Fruit fly (Drosophila melanogaster): Measurements from ENCODE around the gene CG34328.

Gene CG34328

DNA sequence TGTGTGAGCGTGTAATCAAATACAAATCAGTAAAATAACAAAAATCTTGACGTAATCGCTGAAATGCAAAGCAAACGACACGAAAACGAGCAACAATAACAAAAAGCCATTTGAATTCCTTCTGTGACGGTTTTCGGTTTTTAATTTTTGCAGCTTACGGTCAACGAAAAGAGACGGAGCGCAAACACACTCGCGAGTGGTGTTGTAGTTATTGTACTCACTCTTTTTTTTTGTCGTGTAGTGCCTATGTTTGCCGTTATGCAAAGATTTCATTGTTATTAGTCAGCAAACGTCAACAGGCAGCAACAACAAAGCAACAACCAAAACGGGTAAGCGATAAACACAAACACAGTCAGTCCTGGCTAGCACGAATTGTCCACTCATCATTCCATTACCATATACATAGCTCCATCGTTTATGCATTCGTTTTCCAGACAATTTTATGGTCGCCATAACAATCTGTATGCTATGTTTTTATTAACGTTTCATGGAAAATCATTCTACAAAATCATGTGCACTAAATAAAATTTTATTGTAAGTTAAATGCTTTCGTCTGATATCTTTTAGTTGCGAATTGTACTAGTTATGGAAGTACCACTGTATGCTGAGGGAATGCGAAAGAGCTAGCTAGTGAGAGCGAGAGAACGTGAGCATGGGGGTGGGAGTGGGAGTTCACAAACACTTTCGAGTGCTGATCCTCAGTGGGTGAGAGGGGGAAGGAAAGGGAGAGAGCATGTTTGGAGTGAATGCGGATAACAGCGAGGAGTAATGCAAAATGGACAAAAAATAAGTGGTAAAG, 32.8 kb downstream of the CG34328 start (continued):
- TF ChIP-seq crol (GFP tag; IDR thresholded peaks at IDR 0.05) (peak; percentile 90), Chrac-16 (GFP tag; optimal IDR thresholded peaks at IDR 0.05) (peak; percentile 31), gce (GFP tag; IDR thresholded peaks at IDR 0.05) (no peak), pan (optimal IDR thresholded peaks at IDR 0.05) (no peak), pan (GFP tag; optimal IDR thresholded peaks at IDR 0.05 in 1 of 2, IDR thresholded peaks at IDR 0.05 in 1 of 2) (peak in 1 of 2 experiments; percentile 75), pfk (GFP tag; optimal IDR thresholded peaks at IDR 0.05) (no peak), Ets97D (GFP tag; optimal IDR thresholded peaks at IDR 0.05) (peak; percentile 26), Hr51 (GFP tag; optimal IDR thresholded peaks at IDR 0.05) (peak; percentile 9 to 83), pnt (GFP tag; optimal IDR thresholded peaks at IDR 0.05) (no peak), pum (GFP tag; optimal IDR thresholded peaks at IDR 0.05) (peak; percentile 45), Usf (GFP tag; optimal IDR thresholded peaks at IDR 0.05) (peak; percentile 39), Med (GFP tag) (peak; percentile 98), CG1233 (GFP tag; optimal IDR thresholded peaks at IDR 0.05) (peak; percentile 70), CG12769 (tag; optimal IDR thresholded peaks at IDR 0.05) (peak; percentile 92), CG3065 (GFP tag; optimal IDR thresholded peaks at IDR 0.05) (no peak), cad (GFP tag; optimal IDR thresholded peaks at IDR 0.05) (no peak), C15 (GFP tag; IDR thresholded peaks at IDR 0.05) (no peak), CG6272 (GFP tag; IDR thresholded peaks at IDR 0.05) (peak; percentile 39; the same call in 1 of the 2 replicates), CG6175 (GFP tag; IDR thresholded peaks at IDR 0.05) (peak; percentile 49; the same call in 2 of the 3 replicates), dpn (GFP tag; optimal IDR thresholded peaks at IDR 0.05) (peak in 1 of 2 experiments; percentile 38), CG12391 (tag; optimal IDR thresholded peaks at IDR 0.05) (peak; percentile 55), Atf-2 (GFP tag; optimal IDR thresholded peaks at IDR 0.05) (peak; percentile 44), trh (GFP tag; optimal IDR thresholded peaks at IDR 0.05) (no peak), CG7745 (tag; optimal IDR thresholded peaks at IDR 0.05) (no peak), bcd (GFP tag; optimal IDR thresholded peaks at IDR 0.05) (peak; percentile 63), ken (GFP tag; IDR thresholded peaks at IDR 0.05) (no peak), CG7987 (GFP tag; optimal IDR thresholded peaks at IDR 0.05) (peak; percentile 27), mirr (GFP tag; optimal IDR thresholded peaks at IDR 0.05) (peak; percentile 81), zfh1 (GFP tag; IDR thresholded peaks at IDR 0.05) (peak; percentile 53; the same call in 1 of the 3 replicates), Dp (GFP tag; optimal IDR thresholded peaks at IDR 0.05) (no peak), CG17186 (GFP tag; optimal IDR thresholded peaks at IDR 0.05) (no peak), chm (GFP tag; IDR thresholded peaks at IDR 0.05) (no peak), CG7928 (GFP tag; optimal IDR thresholded peaks at IDR 0.05) (peak; percentile 22), CG8359 (GFP tag; optimal IDR thresholded peaks at IDR 0.05; ENCODE audit: borderline replicate concordance) (peak; percentile 49), CG1529 (GFP tag; optimal IDR thresholded peaks at IDR 0.05) (peak; percentile 28), ara (GFP tag; IDR thresholded peaks at IDR 0.05) (no peak), Hr78 (GFP tag; optimal IDR thresholded peaks at IDR 0.05) (no peak), HLHmδ (GFP tag; optimal IDR thresholded peaks at IDR 0.05) (no peak), sisA (GFP tag; IDR thresholded peaks at IDR 0.05) (peak; percentile 64), Antp (GFP tag; optimal IDR thresholded peaks at IDR 0.05) (peak; percentile 50), Ssrp (tag; optimal IDR thresholded peaks at IDR 0.05) (peak; percentile 45), sqz (GFP tag; optimal IDR thresholded peaks at IDR 0.05) (no peak), Kr (GFP tag; optimal IDR thresholded peaks at IDR 0.05) (no peak), Deaf1 (tag; optimal IDR thresholded peaks at IDR 0.05) (peak; percentile 58), grn (GFP tag; optimal IDR thresholded peaks at IDR 0.05) (no peak), jing (GFP tag; optimal IDR thresholded peaks at IDR 0.05) (peak; percentile 44), Pdp1 (GFP tag; optimal IDR thresholded peaks at IDR 0.05) (peak; percentile 59 to 96), Asciz (GFP tag; optimal IDR thresholded peaks at IDR 0.05) (peak; percentile 15), tx (GFP tag; optimal IDR thresholded peaks at IDR 0.05) (peak; percentile 48)

Measured in whole organism, embryonic.